Fruit fly (Drosophila melanogaster) whole organism, embryonic: ENCODE results near the gene Mic26-27.

ENCODE experiments used
- CG10147 ChIP-seq: fragments of 200-800 bp; sonication (Bioruptor generic); optimal IDR thresholded peaks from 2 replicates; lab custom pipeline; 2019; ENCODE audit warnings: missing biosample characterization, mild to moderate bottlenecking, missing genetic modification characterization, moderate library complexity
- CG10462 ChIP-seq: fragments of 200-800 bp; sonication (Bioruptor generic); optimal IDR thresholded peaks from 2 replicates; lab custom pipeline; 2016; ENCODE audit warnings: missing biosample characterization, missing genetic modification characterization
- CG10543 ChIP-seq: fragments of 200-800 bp; sonication (Bioruptor generic); optimal IDR thresholded peaks from 3 replicates; lab custom pipeline; 2017; ENCODE audit warnings: missing biosample characterization, mild to moderate bottlenecking, missing genetic modification characterization, moderate library complexity
- CG10959 ChIP-seq: fragments of 200-800 bp; sonication (Bioruptor generic); IDR thresholded peaks from 2 replicates; pipeline ENCODE4 v1.3.6; 2022; ENCODE audit warnings: missing biosample characterization, missing genetic modification characterization
- CG11696 ChIP-seq: fragments of 200-800 bp; sonication (Bioruptor generic); IDR thresholded peaks from 2 replicates; pipeline ENCODE4 v1.3.6; 2022; ENCODE audit warnings: missing biosample characterization, missing genetic modification characterization
- CG12155 ChIP-seq: fragments of 200-800 bp; sonication (Bioruptor generic); optimal IDR thresholded peaks from 3 replicates; lab custom pipeline; 2016; ENCODE audit warnings: missing biosample characterization, missing genetic modification characterization
- CG12744 ChIP-seq: fragments of 200-800 bp; sonication (Bioruptor generic); optimal IDR thresholded peaks from 2 replicates; lab custom pipeline; 2016; ENCODE audit warnings: missing biosample characterization, missing genetic modification characterization
- CG13123 ChIP-seq: fragments of 200-800 bp; sonication (Bioruptor generic); optimal IDR thresholded peaks from 2 replicates; lab custom pipeline; 2016; ENCODE audit warnings: missing biosample characterization, missing genetic modification characterization
- CG17186 ChIP-seq: fragments of 200-800 bp; sonication (Bioruptor generic); optimal IDR thresholded peaks from 3 replicates; lab custom pipeline; 2017; ENCODE audit warnings: missing biosample characterization, missing genetic modification reagents, missing genetic modification characterization
- CG17361 ChIP-seq: fragments of 200-800 bp; sonication (Bioruptor generic); IDR thresholded peaks from 3 replicates; pipeline ENCODE4 v1.3.6; 2022; ENCODE audit warnings: missing biosample characterization, missing genetic modification characterization
- CG17802 ChIP-seq: fragments of 200-800 bp; sonication (Bioruptor generic); optimal IDR thresholded peaks from 2 replicates; lab custom pipeline; 2018; ENCODE audit warnings: missing biosample characterization, mild to moderate bottlenecking, missing genetic modification characterization, moderate library complexity
- CG17912 ChIP-seq: fragments of 200-800 bp; sonication (Bioruptor generic); optimal IDR thresholded peaks from 2 replicates; lab custom pipeline; 2018; ENCODE audit warnings: missing biosample characterization, mild to moderate bottlenecking, missing genetic modification characterization
- CG1832 ChIP-seq: fragments of 200-800 bp; sonication (Bioruptor generic); optimal IDR thresholded peaks from 2 replicates; lab custom pipeline; 2017; ENCODE audit warnings: missing biosample characterization, mild to moderate bottlenecking, missing genetic modification characterization, inconsistent platforms
- CG18476 ChIP-seq: fragments of 200-800 bp; sonication (Bioruptor generic); optimal IDR thresholded peaks from 2 replicates; lab custom pipeline; 2016; ENCODE audit warnings: missing biosample characterization, mild to moderate bottlenecking, missing genetic modification characterization
- CG31441 ChIP-seq: fragments of 200-800 bp; sonication (Bioruptor generic); IDR thresholded peaks from 2 replicates; pipeline ENCODE4 v1.3.6; 2022; ENCODE audit warnings: missing biosample characterization, missing genetic modification characterization
- CG4282 ChIP-seq: fragments of 200-800 bp; sonication (Bioruptor generic); optimal IDR thresholded peaks from 2 replicates; lab custom pipeline; 2016; ENCODE audit warnings: missing biosample characterization, missing genetic modification characterization
- CG4854 ChIP-seq: fragments of 200-800 bp; sonication (Bioruptor generic); optimal IDR thresholded peaks from 2 replicates; lab custom pipeline; 2016; ENCODE audit warnings: missing biosample characterization, missing genetic modification characterization, inconsistent platforms
- CG5180 ChIP-seq: fragments of 200-800 bp; sonication (Bioruptor generic); optimal IDR thresholded peaks from 3 replicates; lab custom pipeline; 2017; ENCODE audit warnings: missing biosample characterization, missing genetic modification characterization, mild to moderate bottlenecking, moderate library complexity, missing genetic modification reagents
- CG5953 ChIP-seq: fragments of 200-800 bp; sonication (Bioruptor generic); IDR thresholded peaks from 2 replicates; pipeline ENCODE4 v1.3.6; 2022; ENCODE audit warnings: missing biosample characterization, missing genetic modification characterization
- CG6854 ChIP-seq: fragments of 200-800 bp; sonication (Bioruptor generic); optimal IDR thresholded peaks from 3 replicates; lab custom pipeline; 2017; ENCODE audit warnings: missing biosample characterization, mild to moderate bottlenecking, missing genetic modification characterization
- CG7839 ChIP-seq: fragments of 200-800 bp; sonication (Bioruptor generic); optimal IDR thresholded peaks from 3 replicates; lab custom pipeline; 2018; ENCODE audit warnings: missing biosample characterization, mild to moderate bottlenecking, missing genetic modification characterization, moderate library complexity
- CG8359 ChIP-seq: fragments of 200-800 bp; sonication (Bioruptor generic); optimal IDR thresholded peaks from 2 replicates; lab custom pipeline; 2017; ENCODE audit warnings: missing biosample characterization, mild to moderate bottlenecking, missing genetic modification characterization, borderline replicate concordance
- CG8765 ChIP-seq: fragments of 200-800 bp; sonication (Bioruptor generic); IDR thresholded peaks from 2 replicates; pipeline ENCODE4 v1.3.6; 2022; ENCODE audit warnings: missing biosample characterization, missing genetic modification characterization
- CG8924 ChIP-seq: fragments of 200-800 bp; optimal IDR thresholded peaks from 3 replicates; lab custom pipeline; 2019; ENCODE audit warnings: missing biosample characterization, mild to moderate bottlenecking, missing genetic modification characterization, moderate library complexity
- CG9215 ChIP-seq: fragments of 200-800 bp; sonication (Bioruptor generic); IDR thresholded peaks from 2 replicates; pipeline ENCODE4 v1.3.6; 2022; ENCODE audit warnings: missing biosample characterization, missing genetic modification characterization
- CG9876 ChIP-seq: fragments of 200-800 bp; sonication (Bioruptor generic); optimal IDR thresholded peaks from 2 replicates; lab custom pipeline; 2016; ENCODE audit warnings: missing biosample characterization, missing genetic modification characterization
- D ChIP-seq, 2 experiments: fragments of 200-800 bp in 1 of 2; fragments of >200 bp in 1 of 2; sonication (Bioruptor generic) in 1 of 2; optimal IDR thresholded peaks; 2 replicates in 1 of 2; 3 replicates in 1 of 2; lab custom pipeline; 2017; ENCODE audit warnings: mild to moderate bottlenecking in 1 of 2, missing biosample characterization in 1 of 2, missing genetic modification characterization in 1 of 2, missing genetic modification reagents in 1 of 2
- Neu2 ChIP-seq: fragments of 200-800 bp; sonication (Bioruptor generic); optimal IDR thresholded peaks from 3 replicates; lab custom pipeline; 2016; ENCODE audit warnings: missing biosample characterization, missing genetic modification characterization, borderline replicate concordance
- Nf-YA ChIP-seq: fragments of 200-800 bp; sonication (Bioruptor generic); IDR thresholded peaks from 2 replicates; pipeline ENCODE4 v1.3.6; 2022; ENCODE audit warnings: missing biosample characterization, missing genetic modification characterization
- Optix ChIP-seq: fragments of 200-800 bp; sonication (Bioruptor generic); IDR thresholded peaks from 3 replicates; pipeline ENCODE4 v1.3.6; 2022; ENCODE audit warnings: missing biosample characterization, missing genetic modification characterization
- Scr ChIP-seq: fragments of 200-800 bp; sonication (Bioruptor generic); IDR thresholded peaks from 2 replicates; pipeline ENCODE4 v1.3.6; 2022; ENCODE audit warnings: missing biosample characterization, missing genetic modification characterization; ENCODE audit not compliant: partially characterized antibody
- ac ChIP-seq: fragments of 200-800 bp; sonication (Bioruptor generic); optimal IDR thresholded peaks from 3 replicates; lab custom pipeline; 2017; ENCODE audit warnings: missing biosample characterization, mild to moderate bottlenecking, missing genetic modification characterization
- az2 ChIP-seq: fragments of 200-800 bp; sonication (Bioruptor generic); optimal IDR thresholded peaks from 3 replicates; lab custom pipeline; 2016; ENCODE audit warnings: missing biosample characterization, missing genetic modification characterization
- bigmax ChIP-seq: fragments of 200-800 bp; sonication (Bioruptor generic); optimal IDR thresholded peaks from 2 replicates; lab custom pipeline; 2018; ENCODE audit warnings: missing biosample characterization, mild to moderate bottlenecking, missing genetic modification characterization
- bowl ChIP-seq: fragments of 200-800 bp; sonication (Bioruptor generic); IDR thresholded peaks from 2 replicates; pipeline ENCODE4 v1.3.6; 2022; ENCODE audit warnings: missing biosample characterization, missing genetic modification characterization
- dmrt99B ChIP-seq: fragments of 200-800 bp; sonication (Bioruptor generic); optimal IDR thresholded peaks from 2 replicates; lab custom pipeline; 2018; ENCODE audit warnings: missing biosample characterization, mild to moderate bottlenecking, missing genetic modification characterization, moderate library complexity
- ewg ChIP-seq: fragments of 200-800 bp; sonication (Bioruptor generic); optimal IDR thresholded peaks from 3 replicates; lab custom pipeline; 2017; ENCODE audit warnings: mild to moderate bottlenecking, missing biosample characterization, missing genetic modification reagents, missing genetic modification characterization
- her ChIP-seq: fragments of 200-800 bp; sonication (Bioruptor generic); optimal IDR thresholded peaks from 2 replicates; lab custom pipeline; 2016; ENCODE audit warnings: missing biosample characterization, missing genetic modification characterization
- jumu ChIP-seq: fragments of 200-800 bp; sonication (Bioruptor generic); optimal IDR thresholded peaks from 3 replicates; lab custom pipeline; 2016; ENCODE audit warnings: missing biosample characterization, missing genetic modification characterization
- ken ChIP-seq: fragments of 200-800 bp; sonication (Bioruptor generic); IDR thresholded peaks from 3 replicates; pipeline ENCODE4 v1.3.6; 2022; ENCODE audit warnings: missing biosample characterization, missing genetic modification characterization
- lilli ChIP-seq: fragments of 200-800 bp; sonication (Bioruptor generic); optimal IDR thresholded peaks from 3 replicates; lab custom pipeline; 2016; ENCODE audit warnings: missing biosample characterization, missing genetic modification characterization
- luna ChIP-seq: fragments of 200-800 bp; sonication (Bioruptor generic); optimal IDR thresholded peaks from 2 replicates; lab custom pipeline; 2016; ENCODE audit warnings: missing biosample characterization, missing genetic modification characterization
- mirr ChIP-seq: fragments of 200-800 bp; sonication (Bioruptor generic); optimal IDR thresholded peaks from 3 replicates; lab custom pipeline; 2018; ENCODE audit warnings: missing biosample characterization, mild to moderate bottlenecking, missing genetic modification characterization
- nerfin-1 ChIP-seq: fragments of 200-800 bp; sonication (Bioruptor generic); optimal IDR thresholded peaks from 3 replicates; lab custom pipeline; 2019; ENCODE audit warnings: missing biosample characterization, mild to moderate bottlenecking, missing genetic modification characterization, moderate library complexity
- oc ChIP-seq: fragments of 200-800 bp; sonication (Bioruptor generic); optimal IDR thresholded peaks from 2 replicates; lab custom pipeline; 2018; ENCODE audit warnings: missing biosample characterization, mild to moderate bottlenecking, missing genetic modification characterization, moderate library complexity
- peb ChIP-seq: fragments of 200-800 bp; sonication (Bioruptor generic); IDR thresholded peaks from 2 replicates; pipeline ENCODE4 v1.3.6; 2022; ENCODE audit warnings: missing biosample characterization, missing genetic modification characterization
- ttk ChIP-seq: fragments of 200-800 bp; sonication (Bioruptor generic); IDR thresholded peaks from 2 replicates; pipeline ENCODE4 v2.1.2; 2022; ENCODE audit warnings: missing biosample characterization, missing genetic modification characterization
- wek ChIP-seq: fragments of 200-800 bp; sonication (Bioruptor generic); optimal IDR thresholded peaks from 3 replicates; lab custom pipeline; 2018; ENCODE audit warnings: missing biosample characterization, mild to moderate bottlenecking, missing genetic modification characterization, moderate library complexity
- zen ChIP-seq: fragments of 200-800 bp; sonication (Bioruptor generic); optimal IDR thresholded peaks from 3 replicates; lab custom pipeline; 2018; ENCODE audit warnings: missing biosample characterization, mild to moderate bottlenecking, missing genetic modification characterization, moderate library complexity

Gene Mic26-27

dm6 chr3R:16157564-16158242, 11.0 kb upstream of the Mic26-27 start (continued):
- no peak for TF ChIP-seq CG5180 (GFP tag; lab: Kevin White, UChicago)
- peak; percentile 36; the same call in 1 of the 2 replicates for TF ChIP-seq CG9215 (GFP tag; lab: Robert Waterston, UW)
- no peak for TF ChIP-seq ken (GFP tag; lab: Robert Waterston, UW)
- TF ChIP-seq jumu (GFP tag; lab: Kevin White, UChicago), result no peak
- TF ChIP-seq CG18476, result peak; percentile 7
- no peak for TF ChIP-seq CG17912
- TF ChIP-seq CG17361, result peak; percentile 67; the same call in 2 of the 3 replicates
- no peak for TF ChIP-seq Optix (GFP tag; lab: Robert Waterston, UW)
- no peak for TF ChIP-seq CG10462
- no peak for TF ChIP-seq peb
- peak; percentile 23 for TF ChIP-seq lilli (GFP tag; lab: Kevin White, UChicago)
- no peak for TF ChIP-seq luna (GFP tag; lab: Kevin White, UChicago)
- peak; percentile 19; the same call in 1 of the 2 replicates for TF ChIP-seq CG5953 (GFP tag; lab: Robert Waterston, UW)
- peak; percentile 61 for TF ChIP-seq CG8924 (tag; lab: Kevin White, UChicago)
- TF ChIP-seq oc (tag; lab: Kevin White, UChicago), result peak; percentile 21
- no peak for TF ChIP-seq CG1832 (GFP tag; lab: Kevin White, UChicago)
- TF ChIP-seq mirr (GFP tag; lab: Kevin White, UChicago), result no peak
- TF ChIP-seq Scr (GFP tag; lab: Robert Waterston, UW), result 0 out of 2 replicates have a peak, but pooled peaks have one; percentile 36
- TF ChIP-seq CG6854 (GFP tag; lab: Kevin White, UChicago), result no peak
- no peak for TF ChIP-seq CG17802
- peak; percentile 63 for TF ChIP-seq CG7839 (tag; lab: Kevin White, UChicago)
- no peak for TF ChIP-seq bowl (GFP tag; lab: Robert Waterston, UW)
- no peak for TF ChIP-seq CG4282 (GFP tag; lab: Kevin White, UChicago)
- TF ChIP-seq Neu2 (GFP tag; lab: Kevin White, UChicago), result no peak
- TF ChIP-seq CG8765 (GFP tag; lab: Robert Waterston, UW), result no peak
- TF ChIP-seq ewg, result peak; percentile 23
- TF ChIP-seq bigmax (GFP tag; lab: Kevin White, UChicago), result no peak
- TF ChIP-seq her (GFP tag; lab: Kevin White, UChicago), result peak; percentile 40
- no peak for TF ChIP-seq CG17186 (GFP tag; lab: Kevin White, UChicago)
- TF ChIP-seq ac (GFP tag; lab: Kevin White, UChicago), result no peak
- TF ChIP-seq ttk (GFP tag; lab: Robert Waterston, UW), result no peak
- TF ChIP-seq CG9876, result no peak
- TF ChIP-seq zen (tag; lab: Kevin White, UChicago), result no peak
- peak; percentile 38 for TF ChIP-seq az2 (GFP tag; lab: Kevin White, UChicago)
- no peak for TF ChIP-seq CG10959 (GFP tag; lab: Robert Waterston, UW)
- no peak for TF ChIP-seq wek (GFP tag; lab: Kevin White, UChicago)
- no peak for TF ChIP-seq CG12155 (GFP tag; lab: Kevin White, UChicago)
- no peak for TF ChIP-seq nerfin-1 (tag; lab: Kevin White, UChicago)
- no peak for TF ChIP-seq Nf-YA (GFP tag; lab: Robert Waterston, UW)
- no peak for TF ChIP-seq CG13123 (GFP tag; lab: Kevin White, UChicago)
- peak; percentile 70 for TF ChIP-seq dmrt99B
- no peak for TF ChIP-seq D (optimal IDR thresholded peaks at IDR 0.05; lab: Kevin White, UChicago)
- TF ChIP-seq D (GFP tag; optimal IDR thresholded peaks at IDR 0.05; lab: Kevin White, UChicago), result no peak
- peak; percentile 72 for TF ChIP-seq CG10543 (GFP tag; lab: Kevin White, UChicago)
- TF ChIP-seq CG31441 (GFP tag; lab: Robert Waterston, UW), result peak; percentile 64; the same call in 1 of the 2 replicates
- TF ChIP-seq CG10147 (GFP tag; lab: Kevin White, UChicago), result no peak
- no peak for TF ChIP-seq CG11696
- no peak for TF ChIP-seq CG8359 (GFP tag; lab: Kevin White, UChicago)
- peak; percentile 17 for TF ChIP-seq CG12744 (GFP tag; lab: Kevin White, UChicago)
- no peak for TF ChIP-seq CG4854 (GFP tag; lab: Kevin White, UChicago)
